Fruit fly (Drosophila melanogaster) whole organism, embryonic: ENCODE results near the gene Smu1.

Experiments used
- Abd-B ChIP-seq: fragments of 200-800 bp; sonication (Bioruptor generic); optimal IDR thresholded peaks from 2 replicates; lab custom pipeline; 2018; ENCODE audit warnings: missing biosample characterization, mild to moderate bottlenecking, missing genetic modification characterization, moderate library complexity
- Aef1 ChIP-seq: fragments of 200-800 bp; sonication (Bioruptor generic); IDR thresholded peaks from 3 replicates; pipeline ENCODE4 v1.3.6; 2022; ENCODE audit warnings: missing biosample characterization, missing genetic modification characterization
- Atf3 ChIP-seq: fragments of 200-800 bp; sonication (Bioruptor generic); optimal IDR thresholded peaks from 3 replicates; lab custom pipeline; 2016; ENCODE audit warnings: missing biosample characterization, missing genetic modification characterization
- CG10274 ChIP-seq: fragments of 200-800 bp; sonication (Bioruptor generic); optimal IDR thresholded peaks from 3 replicates; lab custom pipeline; 2017; ENCODE audit warnings: missing biosample characterization, mild to moderate bottlenecking, missing genetic modification characterization
- CG10979 ChIP-seq: fragments of 200-800 bp; sonication (Bioruptor generic); optimal IDR thresholded peaks from 2 replicates; lab custom pipeline; 2018; ENCODE audit warnings: missing biosample characterization, mild to moderate bottlenecking, missing genetic modification characterization, moderate library complexity
- CG13123 ChIP-seq: fragments of 200-800 bp; sonication (Bioruptor generic); optimal IDR thresholded peaks from 2 replicates; lab custom pipeline; 2016; ENCODE audit warnings: missing biosample characterization, missing genetic modification characterization
- CG13424 ChIP-seq: fragments of 200-800 bp; sonication (Bioruptor generic); optimal IDR thresholded peaks from 2 replicates; lab custom pipeline; 2019; ENCODE audit warnings: missing biosample characterization, mild to moderate bottlenecking, missing genetic modification characterization, moderate library complexity
- CG13624 ChIP-seq: fragments of 200-800 bp; sonication (Bioruptor generic); optimal IDR thresholded peaks from 2 replicates; lab custom pipeline; 2016; ENCODE audit warnings: missing biosample characterization, missing genetic modification characterization
- CG14441 ChIP-seq: fragments of 200-800 bp; sonication (Bioruptor generic); IDR thresholded peaks from 2 replicates; pipeline ENCODE4 v1.3.6; 2022; ENCODE audit warnings: missing biosample characterization, missing genetic modification characterization
- CG14710 ChIP-seq: fragments of 200-800 bp; sonication (Bioruptor generic); optimal IDR thresholded peaks from 3 replicates; lab custom pipeline; 2019; ENCODE audit warnings: missing biosample characterization, mild to moderate bottlenecking, missing genetic modification characterization, moderate library complexity
- CG17328 ChIP-seq: fragments of 200-800 bp; sonication (Bioruptor generic); IDR thresholded peaks from 2 replicates; pipeline ENCODE4 v1.3.6; 2022; ENCODE audit warnings: missing biosample characterization, missing genetic modification characterization
- CG3065 ChIP-seq: fragments of 200-800 bp; sonication (Bioruptor generic); optimal IDR thresholded peaks from 2 replicates; lab custom pipeline; 2016; ENCODE audit warnings: missing biosample characterization, missing genetic modification characterization
- CG33213 ChIP-seq: fragments of 200-800 bp; sonication (Bioruptor generic); optimal IDR thresholded peaks from 3 replicates; lab custom pipeline; 2016; ENCODE audit warnings: missing biosample characterization, missing genetic modification characterization
- CG4404 ChIP-seq: fragments of 200-800 bp; sonication (Bioruptor generic); IDR thresholded peaks from 2 replicates; pipeline ENCODE4 v1.3.6; 2022; ENCODE audit warnings: missing biosample characterization, missing genetic modification characterization
- CG5245 ChIP-seq: fragments of 200-800 bp; sonication (Bioruptor generic); optimal IDR thresholded peaks from 3 replicates; lab custom pipeline; 2016; ENCODE audit warnings: missing biosample characterization, missing genetic modification characterization
- CG5953 ChIP-seq: fragments of 200-800 bp; sonication (Bioruptor generic); IDR thresholded peaks from 2 replicates; pipeline ENCODE4 v1.3.6; 2022; ENCODE audit warnings: missing biosample characterization, missing genetic modification characterization
- CG6272 ChIP-seq: fragments of 200-800 bp; sonication (Bioruptor generic); IDR thresholded peaks from 2 replicates; pipeline ENCODE4 v1.3.6; 2022; ENCODE audit warnings: missing biosample characterization, missing genetic modification characterization
- CG8765 ChIP-seq: fragments of 200-800 bp; sonication (Bioruptor generic); IDR thresholded peaks from 2 replicates; pipeline ENCODE4 v1.3.6; 2022; ENCODE audit warnings: missing biosample characterization, missing genetic modification characterization
- CG9437 ChIP-seq: fragments of 200-800 bp; sonication (Bioruptor generic); optimal IDR thresholded peaks from 2 replicates; lab custom pipeline; 2018; ENCODE audit warnings: missing biosample characterization, mild to moderate bottlenecking, missing genetic modification characterization
- CG9932 ChIP-seq: fragments of 200-800 bp; sonication (Bioruptor generic); IDR thresholded peaks from 2 replicates; pipeline ENCODE4 v1.3.6; 2022; ENCODE audit warnings: missing biosample characterization, missing genetic modification characterization
- CrebB ChIP-seq: fragments of 200-800 bp; sonication (Bioruptor generic); optimal IDR thresholded peaks from 3 replicates; lab custom pipeline; 2018; ENCODE audit warnings: missing biosample characterization, mild to moderate bottlenecking, missing genetic modification characterization
- Dfd ChIP-seq, 2 experiments: fragments of >200 bp; optimal IDR thresholded peaks; 2 replicates each; lab custom pipeline; 2017; ENCODE audit warnings: missing biosample characterization in 2 of 2, missing genetic modification characterization in 2 of 2
- Drgx ChIP-seq: fragments of 200-800 bp; sonication (Bioruptor generic); IDR thresholded peaks from 2 replicates; pipeline ENCODE4 v1.3.6; 2022; ENCODE audit warnings: missing biosample characterization, missing genetic modification characterization
- Ets65A ChIP-seq: fragments of 200-800 bp; sonication (Bioruptor generic); peaks from one replicate; lab custom pipeline; 2016; ENCODE audit warnings: missing biosample characterization, missing genetic modification characterization
- Hey ChIP-seq: fragments of 200-800 bp; sonication (Bioruptor generic); optimal IDR thresholded peaks from 3 replicates; lab custom pipeline; 2018; ENCODE audit warnings: missing biosample characterization, mild to moderate bottlenecking, missing genetic modification characterization
- Hr51 ChIP-seq, 2 experiments: fragments of 200-800 bp; sonication (Bioruptor generic); optimal IDR thresholded peaks; 2 replicates in 1 of 2; 3 replicates in 1 of 2; lab custom pipeline; 2016 to 2018; ENCODE audit warnings: missing biosample characterization in 2 of 2, missing genetic modification characterization in 2 of 2, mild to moderate bottlenecking in 1 of 2, moderate library complexity in 1 of 2
- Hr78 ChIP-seq, 2 experiments: fragments of 200-800 bp in 1 of 2; fragments of >200 bp in 1 of 2; sonication (Bioruptor generic) in 1 of 2; optimal IDR thresholded peaks; 2 replicates each; lab custom pipeline; 2017 to 2019; ENCODE audit warnings: missing biosample characterization in 2 of 2, missing genetic modification characterization in 2 of 2, mild to moderate bottlenecking in 1 of 2, moderate library complexity in 1 of 2
- Lpt ChIP-seq: fragments of >200 bp; optimal IDR thresholded peaks from 2 replicates; lab custom pipeline; 2018; ENCODE audit warnings: missing biosample characterization, missing genetic modification characterization
- NK7.1 ChIP-seq: fragments of 200-800 bp; sonication (Bioruptor generic); optimal IDR thresholded peaks from 3 replicates; lab custom pipeline; 2016; ENCODE audit warnings: missing biosample characterization, missing genetic modification characterization
- Nf-YA ChIP-seq: fragments of 200-800 bp; sonication (Bioruptor generic); IDR thresholded peaks from 2 replicates; pipeline ENCODE4 v1.3.6; 2022; ENCODE audit warnings: missing biosample characterization, missing genetic modification characterization
- PHDP ChIP-seq: fragments of 200-800 bp; sonication (Bioruptor generic); optimal IDR thresholded peaks from 3 replicates; lab custom pipeline; 2018; ENCODE audit warnings: missing biosample characterization, mild to moderate bottlenecking, missing genetic modification characterization, moderate library complexity
- Spps ChIP-seq: fragments of 200-800 bp; sonication (Bioruptor generic); optimal IDR thresholded peaks from 2 replicates; lab custom pipeline; 2018; ENCODE audit warnings: missing biosample characterization, mild to moderate bottlenecking, missing genetic modification characterization
- ab ChIP-seq: fragments of 200-800 bp; sonication (Bioruptor generic); optimal IDR thresholded peaks from 2 replicates; lab custom pipeline; 2016; ENCODE audit warnings: missing biosample characterization, missing genetic modification characterization
- amos ChIP-seq: fragments of 200-800 bp; sonication (Bioruptor generic); IDR thresholded peaks from 2 replicates; pipeline ENCODE4 v1.3.6; 2022; ENCODE audit warnings: missing biosample characterization, missing genetic modification characterization; ENCODE audit not compliant: partially characterized antibody
- ato ChIP-seq: fragments of 200-800 bp; sonication (Bioruptor generic); IDR thresholded peaks from 2 replicates; pipeline ENCODE4 v1.3.6; 2022; ENCODE audit warnings: missing biosample characterization, missing genetic modification characterization; ENCODE audit not compliant: partially characterized antibody
- crp ChIP-seq, 2 experiments: fragments of 200-800 bp; sonication (Bioruptor generic); optimal IDR thresholded peaks; 2 replicates in 1 of 2; 3 replicates in 1 of 2; lab custom pipeline; 2017; ENCODE audit warnings: missing biosample characterization in 2 of 2, missing genetic modification characterization in 2 of 2, mild to moderate bottlenecking in 1 of 2, moderate library complexity in 1 of 2
- dimm ChIP-seq: fragments of 200-800 bp; sonication (Bioruptor generic); IDR thresholded peaks from 2 replicates; pipeline ENCODE4 v1.3.6; 2022; ENCODE audit warnings: missing biosample characterization, missing genetic modification characterization
- esg ChIP-seq: fragments of 200-800 bp; sonication (Bioruptor generic); conservative IDR thresholded peaks from 2 replicates; pipeline ENCODE4 v1.3.6; 2022; ENCODE audit warnings: missing biosample characterization, missing genetic modification characterization
- fd3F ChIP-seq: fragments of 200-800 bp; sonication (Bioruptor generic); optimal IDR thresholded peaks from 2 replicates; lab custom pipeline; 2018; ENCODE audit warnings: missing biosample characterization, mild to moderate bottlenecking, missing genetic modification characterization, moderate library complexity
- gcm2 ChIP-seq: fragments of 200-800 bp; sonication (Bioruptor generic); optimal IDR thresholded peaks from 2 replicates; lab custom pipeline; 2016; ENCODE audit warnings: missing biosample characterization, missing genetic modification characterization
- ind ChIP-seq: fragments of 200-800 bp; sonication (Bioruptor generic); optimal IDR thresholded peaks from 3 replicates; lab custom pipeline; 2016; ENCODE audit warnings: missing biosample characterization, missing genetic modification characterization
- jing ChIP-seq: fragments of 200-800 bp; sonication (Bioruptor generic); optimal IDR thresholded peaks from 2 replicates; lab custom pipeline; 2018; ENCODE audit warnings: missing biosample characterization, mild to moderate bottlenecking, missing genetic modification characterization
- lilli ChIP-seq: fragments of 200-800 bp; sonication (Bioruptor generic); optimal IDR thresholded peaks from 3 replicates; lab custom pipeline; 2016; ENCODE audit warnings: missing biosample characterization, missing genetic modification characterization
- luna ChIP-seq: fragments of 200-800 bp; sonication (Bioruptor generic); optimal IDR thresholded peaks from 2 replicates; lab custom pipeline; 2016; ENCODE audit warnings: missing biosample characterization, missing genetic modification characterization
- mirr ChIP-seq: fragments of 200-800 bp; sonication (Bioruptor generic); optimal IDR thresholded peaks from 3 replicates; lab custom pipeline; 2018; ENCODE audit warnings: missing biosample characterization, mild to moderate bottlenecking, missing genetic modification characterization
- oc ChIP-seq: fragments of 200-800 bp; sonication (Bioruptor generic); optimal IDR thresholded peaks from 2 replicates; lab custom pipeline; 2018; ENCODE audit warnings: missing biosample characterization, mild to moderate bottlenecking, missing genetic modification characterization, moderate library complexity
- otp ChIP-seq: fragments of 200-800 bp; sonication (Bioruptor generic); IDR thresholded peaks from 3 replicates; pipeline ENCODE4, ENCODE4 v1.3.6; 2022; ENCODE audit warnings: missing biosample characterization, missing genetic modification characterization
- prd ChIP-seq, 3 experiments: fragments of >200 bp in 2 of 3; fragments of 200-800 bp in 1 of 3; sonication (Bioruptor generic) in 1 of 3; optimal IDR thresholded peaks in 2 of 3; IDR thresholded peaks in 1 of 3; 2 replicates in 2 of 3; 3 replicates in 1 of 3; pipeline versions ENCODE4 v1.3.6 to Lab custom; 2017 to 2022; ENCODE audit warnings: missing biosample characterization in 1 of 3, missing genetic modification characterization in 1 of 3
- psq ChIP-seq: fragments of 200-800 bp; sonication (Bioruptor generic); optimal IDR thresholded peaks from 2 replicates; lab custom pipeline; 2017; ENCODE audit warnings: missing biosample characterization, missing genetic modification characterization
- scrt ChIP-seq: fragments of 200-800 bp; sonication (Bioruptor generic); optimal IDR thresholded peaks from 2 replicates; lab custom pipeline; 2018; ENCODE audit warnings: missing biosample characterization, mild to moderate bottlenecking, missing genetic modification characterization, moderate library complexity

Gene Smu1

DNA sequence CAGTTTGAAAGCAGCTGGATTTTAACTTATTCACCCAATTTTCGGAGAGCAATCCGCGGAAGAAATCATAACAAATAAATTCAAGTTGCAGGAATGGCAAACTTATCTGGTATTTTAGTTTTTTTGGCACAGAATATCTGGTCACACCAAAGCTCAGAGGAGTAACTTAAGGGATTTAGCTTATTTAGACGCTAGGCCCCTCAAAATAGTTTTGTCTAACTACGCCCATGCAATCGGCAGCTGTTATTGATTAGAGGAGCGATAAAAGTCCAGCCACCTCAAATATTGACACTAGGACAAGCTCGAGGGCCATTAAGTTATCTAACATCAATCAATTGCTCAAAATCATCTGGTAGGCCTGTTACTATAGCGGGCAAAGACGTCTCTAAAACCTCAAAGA, 47.6 kb upstream of the Smu1 start, which contains the start of the genes GatA and P5cr (continued):
- TF ChIP-seq prd (optimal IDR thresholded peaks at IDR 0.05; lab: Kevin White, UChicago) (no peak), prd (GFP tag; IDR thresholded peaks at IDR 0.05; lab: Robert Waterston, UW) (peak; percentile 84), CG33213 (GFP tag; lab: Kevin White, UChicago) (peak; percentile 75), CG10274 (peak; percentile 19), CG14710 (tag; lab: Kevin White, UChicago) (peak; percentile 11), CG17328 (GFP tag; lab: Robert Waterston, UW) (peak; percentile 76), esg (GFP tag; lab: Robert Waterston, UW) (peak; percentile 28; the same call in 1 of the 2 replicates), Hr78 (GFP tag; optimal IDR thresholded peaks at IDR 0.05; lab: Kevin White, UChicago) (no peak), CrebB (peak; percentile 80), CG13123 (GFP tag; lab: Kevin White, UChicago) (peak; percentile 58), CG5245 (peak; percentile 69), amos (GFP tag; lab: Robert Waterston, UW) (no peak; the same call in 1 of the 2 replicates), jing (GFP tag; lab: Kevin White, UChicago) (peak; percentile 26), Lpt (GFP tag; lab: Kevin White, UChicago) (no peak), CG13424 (tag; lab: Kevin White, UChicago) (peak; percentile 82), PHDP (peak; percentile 78), CG9437 (GFP tag; lab: Kevin White, UChicago) (peak; percentile 35), Hey (tag; lab: Kevin White, UChicago) (peak; percentile 58), CG4404 (GFP tag; lab: Robert Waterston, UW) (peak; percentile 49; the same call in 1 of the 2 replicates), fd3F (GFP tag; lab: Kevin White, UChicago) (peak; percentile 77), scrt (GFP tag; lab: Kevin White, UChicago) (no peak), Aef1 (GFP tag; lab: Robert Waterston, UW) (peak; percentile 81), Dfd (GFP tag; optimal IDR thresholded peaks at IDR 0.05; lab: Kevin White, UChicago) (no peak), Drgx (GFP tag; lab: Robert Waterston, UW) (peak; percentile 91), CG6272 (peak; percentile 68; the same call in 1 of the 2 replicates), luna (GFP tag; lab: Kevin White, UChicago) (peak; percentile 69), ind (GFP tag; lab: Kevin White, UChicago) (peak; percentile 91), CG8765 (peak; percentile 39; the same call in 1 of the 2 replicates), CG10979 (peak; percentile 31), Nf-YA (GFP tag; lab: Robert Waterston, UW) (peak; percentile 46; the same call in 1 of the 2 replicates), psq (peak; percentile 19), Hr51 (GFP tag; optimal IDR thresholded peaks at IDR 0.05; lab: Kevin White, UChicago) (peak; percentile 65 to 83), gcm2 (peak; percentile 62), oc (tag; lab: Kevin White, UChicago) (no peak), Atf3 (GFP tag; lab: Kevin White, UChicago) (peak; percentile 51), CG9932 (GFP tag; lab: Robert Waterston, UW) (peak; percentile 96), ato (no peak), crp (GFP tag; optimal IDR thresholded peaks at IDR 0.05; lab: Kevin White, UChicago) (peak in 1 of 2 experiments; percentile 78), CG14441 (GFP tag; lab: Robert Waterston, UW) (peak; percentile 83), NK7.1 (GFP tag; lab: Kevin White, UChicago) (peak; percentile 73), Ets65A (GFP tag; lab: Kevin White, UChicago) (peak; percentile 97), CG13624 (GFP tag; lab: Kevin White, UChicago) (peak; percentile 91), Spps (no peak), dimm (GFP tag; lab: Robert Waterston, UW) (0 out of 2 replicates have a peak, but pooled peaks have one; percentile 13), CG5953 (GFP tag; lab: Robert Waterston, UW) (peak; percentile 67), lilli (GFP tag; lab: Kevin White, UChicago) (peak; percentile 97), ab (peak; percentile 38), CG3065 (peak; percentile 33), mirr (GFP tag; lab: Kevin White, UChicago) (peak; percentile 87), otp (peak; percentile 86), Abd-B (GFP tag; lab: Kevin White, UChicago) (peak; percentile 50)
